Fruit fly (Drosophila melanogaster): ENCODE results near the gene Vps45.

Gene Vps45

DNA sequence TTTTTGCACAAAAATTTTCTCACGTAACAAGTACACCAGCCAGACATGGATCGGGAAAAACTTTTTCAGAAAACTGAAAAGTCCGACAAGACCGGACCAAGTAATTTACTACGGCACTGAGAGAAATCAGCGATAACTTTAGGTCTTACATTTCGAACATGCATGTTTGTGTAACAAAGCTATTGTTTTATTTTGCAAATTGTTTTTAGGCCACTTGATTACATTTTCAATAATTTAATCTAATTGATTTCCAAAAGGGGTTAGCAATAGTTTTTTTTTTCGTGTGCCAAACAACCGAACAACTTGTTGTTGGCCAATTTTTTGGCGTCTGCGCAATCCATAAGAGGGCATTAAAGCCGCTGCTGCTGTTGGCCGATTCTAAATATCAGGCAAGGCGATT lies 49.4 kb downstream of the Vps45 start (continued):
- TF ChIP-seq topi (GFP tag; optimal IDR thresholded peaks at IDR 0.05): peak; percentile 90
- peak; percentile 66 for TF ChIP-seq CG6854 (GFP tag; optimal IDR thresholded peaks at IDR 0.05)
- peak; percentile 90 for TF ChIP-seq Hr39 (GFP tag; optimal IDR thresholded peaks at IDR 0.05)
- TF ChIP-seq Eip75B (GFP tag; optimal IDR thresholded peaks at IDR 0.05): peak; percentile 87
- peak; percentile 74 for TF ChIP-seq CG8632 (GFP tag; optimal IDR thresholded peaks at IDR 0.05)
- TF ChIP-seq Met (GFP tag; optimal IDR thresholded peaks at IDR 0.05): peak; percentile 91
- peak; percentile 96 for TF ChIP-seq eg (GFP tag; IDR thresholded peaks at IDR 0.05)
- TF ChIP-seq Lpt (GFP tag; optimal IDR thresholded peaks at IDR 0.05): peak; percentile 80

All from whole organism, prepupa.